Worm (Caenorhabditis elegans) whole organism, L4 larva: ENCODE measurements around the gene Y49G5A.1.

Experiments used
- ZK546.5 ChIP-seq, 2 experiments: sonication (generic microtip); optimal IDR thresholded peaks; 2 replicates each; lab custom pipeline; 2017; ENCODE audit warnings: missing biosample characterization in 2 of 2, missing genetic modification characterization in 2 of 2
- fos-1 ChIP-seq: fragments of 150-350 bp; optimal IDR thresholded peaks from 2 replicates; lab custom pipeline; 2014; ENCODE audit warnings: missing biosample characterization, missing genetic modification characterization
- lin-1 ChIP-seq: fragments of 200-800 bp; sonication (Bioruptor generic); IDR thresholded peaks from 2 replicates; pipeline ENCODE4 v1.3.6; 2022; ENCODE audit warnings: missing genetic modification reagents, missing genetic modification characterization, missing compliant biosample characterization
- mdl-1 ChIP-seq, 2 experiments: fragments of 150-350 bp in 1 of 2; sonication (generic microtip) in 1 of 2; optimal IDR thresholded peaks; 2 replicates each; lab custom pipeline; 2014 to 2017; ENCODE audit warnings: missing biosample characterization in 2 of 2, missing genetic modification characterization in 2 of 2
- nhr-25 ChIP-seq: sonication (generic microtip); optimal IDR thresholded peaks from 2 replicates; lab custom pipeline; 2017; ENCODE audit warnings: missing genetic modification characterization, mild to moderate bottlenecking, missing compliant biosample characterization, antibody characterized with exemption, moderate library complexity, borderline replicate concordance; ENCODE audit not compliant: insufficient read depth
- nhr-77 ChIP-seq: fragments of 150-350 bp; optimal IDR thresholded peaks from 2 replicates; lab custom pipeline; 2014; ENCODE audit warnings: missing biosample characterization, missing genetic modification characterization
- pqm-1 ChIP-seq: sonication (generic microtip); optimal IDR thresholded peaks from 2 replicates; lab custom pipeline; 2017; ENCODE audit warnings: missing biosample characterization, missing genetic modification characterization
- snpc-4 ChIP-seq: fragments of 150-350 bp; optimal IDR thresholded peaks from 2 replicates; lab custom pipeline; 2014; ENCODE audit warnings: missing biosample characterization, missing genetic modification characterization
- unc-62 ChIP-seq, 3 experiments: fragments of 150-350 bp in 1 of 3; sonication (generic microtip); optimal IDR thresholded peaks in 2 of 3; peaks in 1 of 3; 1 replicate in 1 of 3; 2 replicates in 2 of 3; lab custom pipeline; 2014 to 2017; ENCODE audit warnings: missing biosample characterization in 3 of 3, missing genetic modification characterization in 3 of 3, missing genetic modification reagents in 3 of 3, missing genotype in 1 of 3
- ztf-7 ChIP-seq: fragments of 150-350 bp; optimal IDR thresholded peaks from 2 replicates; lab custom pipeline; 2014; ENCODE audit warnings: missing biosample characterization, missing genetic modification characterization

ce11 chrV:5262999-5263398 lies 24.2 kb downstream of the Y49G5A.1 start, which contains the start of gene cest-30:
- TF ChIP-seq unc-62 (GFP tag; optimal IDR thresholded peaks at IDR 0.05 in 1 of 2; lab: Kevin White, UChicago), result no peak
- no peak for TF ChIP-seq unc-62 (tag; optimal IDR thresholded peaks at IDR 0.05; lab: Kevin White, UChicago)
- no peak for TF ChIP-seq nhr-77 (tag; lab: Kevin White, UChicago)
- TF ChIP-seq ztf-7 (tag; lab: Kevin White, UChicago), result no peak
- TF ChIP-seq nhr-25 (tag; lab: Kevin White, UChicago), result no peak
- no peak for TF ChIP-seq snpc-4 (tag; lab: Kevin White, UChicago)
- no peak for TF ChIP-seq lin-1 (GFP tag; lab: Robert Waterston, UW)
- no peak for TF ChIP-seq fos-1 (tag; lab: Kevin White, UChicago)
- TF ChIP-seq mdl-1 (tag; optimal IDR thresholded peaks at IDR 0.05; lab: Kevin White, UChicago), result no peak
- no peak for TF ChIP-seq pqm-1 (tag; lab: Kevin White, UChicago)
- TF ChIP-seq ZK546.5 (tag; optimal IDR thresholded peaks at IDR 0.05; lab: Kevin White, UChicago), result no peak
